Worm (Caenorhabditis elegans): ENCODE results near the gene gst-27.
"Not testable (repeated sequence)": the region's sequence is repeated elsewhere in the genome, so short reads cannot be mapped to it uniquely, and the experiment has no call there.

gst-27 gene

DNA sequence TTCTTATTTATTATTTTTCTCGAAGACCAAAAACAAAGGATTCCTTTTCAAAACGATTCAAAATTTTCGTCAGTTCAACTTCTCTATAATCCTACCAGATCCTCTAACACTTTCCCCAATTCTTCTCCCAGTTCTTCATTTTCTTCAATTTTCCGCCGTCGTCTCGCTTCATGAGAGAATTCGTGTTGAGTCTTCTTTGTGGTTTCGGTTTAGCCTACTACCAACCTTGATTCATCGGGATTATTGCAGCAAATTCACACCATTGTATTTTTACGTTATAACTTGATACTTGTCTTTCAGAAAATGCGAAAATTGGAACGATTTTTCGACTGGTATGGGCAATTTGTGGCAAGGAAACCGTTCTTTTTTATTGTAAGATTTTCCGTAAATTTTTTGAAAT lies 7.7 kb downstream of the gst-27 start, which contains the start of gene ptr-20:
TSS of gene ptr-20 (plus strand) at position 301 of the 400 bp plus-strand sequence.
- TF ChIP-seq lir-3 (tag; optimal IDR thresholded peaks at IDR 0.05; ENCODE audit: poor library complexity) = no peak
- no peak for TF ChIP-seq sup-37 (GFP tag; optimal IDR thresholded peaks at IDR 0.05)
- no peak for TF ChIP-seq swsn-7 (tag; optimal IDR thresholded peaks at IDR 0.05)
- no peak for TF ChIP-seq hlh-17 (GFP tag; optimal IDR thresholded peaks at IDR 0.05; ENCODE audit: borderline replicate concordance)
- no peak for TF ChIP-seq ceh-82 (tag; optimal IDR thresholded peaks at IDR 0.05)
- no peak for TF ChIP-seq elt-3 (tag; optimal IDR thresholded peaks at IDR 0.05)
- no peak for TF ChIP-seq C16A3.4 (tag; optimal IDR thresholded peaks at IDR 0.05)
- TF ChIP-seq nhr-47 (tag; optimal IDR thresholded peaks at IDR 0.05) = no peak
- TF ChIP-seq efl-1 (optimal IDR thresholded peaks at IDR 0.05) = no peak
- no peak for TF ChIP-seq efl-1 (GFP tag; optimal IDR thresholded peaks at IDR 0.05 in 1 of 2)
- TF ChIP-seq mab-9 (GFP tag; IDR thresholded peaks at IDR 0.05) = no peak

DNA sequence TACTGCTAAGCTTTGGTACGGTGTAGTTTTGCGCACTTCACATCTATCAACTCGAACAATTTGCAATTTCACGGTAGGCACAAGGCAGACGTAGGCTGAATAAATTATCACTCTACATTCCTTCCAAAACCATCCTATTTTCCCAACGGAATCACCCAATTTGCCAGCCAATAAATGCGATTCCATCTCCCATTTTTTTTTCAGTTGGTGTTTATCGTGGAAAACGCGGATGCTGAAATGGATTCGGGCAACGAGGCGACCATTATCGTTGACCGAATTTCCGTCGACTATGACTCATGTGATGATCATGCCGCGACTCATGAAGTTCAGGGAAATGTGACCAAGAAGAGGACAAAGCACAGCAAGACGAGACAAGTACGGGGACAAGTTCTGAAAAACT lies 17.1 kb downstream of the gst-27 start:
- no peak for TF ChIP-seq blmp-1 (tag; optimal IDR thresholded peaks at IDR 0.05)
- no peak for TF ChIP-seq vab-15 (tag; optimal IDR thresholded peaks at IDR 0.05)
- TF ChIP-seq hpl-2 (GFP tag; optimal IDR thresholded peaks at IDR 0.05) = no peak
- no peak for TF ChIP-seq jun-1 (tag; optimal IDR thresholded peaks at IDR 0.05)
- TF ChIP-seq pag-3 (tag; optimal IDR thresholded peaks at IDR 0.05; ENCODE audit: borderline replicate concordance, insufficient read depth) = no peak

DNA sequence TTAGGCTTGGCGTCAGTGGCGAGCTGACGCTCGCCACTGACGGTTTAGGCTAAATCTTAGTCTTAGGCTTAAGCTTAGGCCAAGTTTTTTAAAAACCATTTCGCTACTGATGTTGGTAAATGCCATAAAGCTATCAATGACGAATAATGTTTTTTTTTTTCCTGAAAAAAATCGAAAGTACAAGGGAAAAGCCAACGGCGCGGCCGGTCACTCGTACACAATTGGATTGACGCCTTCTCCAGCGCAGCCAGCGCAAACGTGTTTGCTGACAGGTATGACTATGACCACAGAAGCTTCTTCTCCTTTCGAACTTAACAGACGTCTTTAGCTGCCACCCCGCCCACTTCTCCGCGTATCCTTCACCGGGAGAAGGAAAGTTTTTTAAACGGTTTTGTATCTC lies 19.9 kb downstream of the gst-27 start, which contains the start of gene Y53F4B.27:
TSS of gene Y53F4B.27 (plus strand) at position 301 of the 400 bp plus-strand sequence.
- no peak for TF ChIP-seq pag-3 (tag; optimal IDR thresholded peaks at IDR 0.05; ENCODE audit: borderline replicate concordance, insufficient read depth)
- TF ChIP-seq nhr-77 (tag; optimal IDR thresholded peaks at IDR 0.05) = no peak
- TF ChIP-seq blmp-1 (tag; optimal IDR thresholded peaks at IDR 0.05) = peak; percentile 63
- TF ChIP-seq C34B4.2 (tag; optimal IDR thresholded peaks at IDR 0.05) = no peak
- TF ChIP-seq pax-3 (tag; optimal IDR thresholded peaks at IDR 0.05) = no peak
- no peak for TF ChIP-seq unc-86 (tag; optimal IDR thresholded peaks at IDR 0.05)
- TF ChIP-seq nhr-12 (tag; optimal IDR thresholded peaks at IDR 0.05) = no peak
- no peak for TF ChIP-seq lin-15B (tag; optimal IDR thresholded peaks at IDR 0.05)

DNA sequence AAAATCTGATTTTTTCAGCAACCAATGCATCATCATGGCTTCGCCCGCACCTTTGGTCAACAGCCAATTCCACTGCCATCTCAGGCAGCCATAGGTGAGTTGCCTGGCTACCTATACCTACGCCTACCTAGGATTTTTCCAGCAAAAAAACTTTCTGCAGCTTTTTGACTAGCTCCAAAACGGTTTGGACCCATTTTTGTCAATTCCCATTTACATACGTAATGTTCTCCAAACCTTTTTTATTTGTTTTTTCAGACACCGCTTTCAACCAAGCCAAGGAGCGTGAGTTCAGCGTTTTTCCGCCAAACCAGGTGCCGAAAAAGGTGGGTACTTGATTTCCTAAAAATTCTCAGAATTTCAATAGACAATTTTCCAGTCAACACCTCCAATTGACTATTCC lies 21.8 kb downstream of the gst-27 start:
- TF ChIP-seq efl-1 (optimal IDR thresholded peaks at IDR 0.05) (no peak), efl-1 (GFP tag; optimal IDR thresholded peaks at IDR 0.05 in 1 of 2) (peak in 1 of 2 experiments; percentile 90), ceh-82 (tag; optimal IDR thresholded peaks at IDR 0.05) (no peak), nhr-19 (GFP tag; conservative IDR thresholded peaks at IDR 0.05) (no peak), nhr-84 (tag; optimal IDR thresholded peaks at IDR 0.05) (no peak)

DNA sequence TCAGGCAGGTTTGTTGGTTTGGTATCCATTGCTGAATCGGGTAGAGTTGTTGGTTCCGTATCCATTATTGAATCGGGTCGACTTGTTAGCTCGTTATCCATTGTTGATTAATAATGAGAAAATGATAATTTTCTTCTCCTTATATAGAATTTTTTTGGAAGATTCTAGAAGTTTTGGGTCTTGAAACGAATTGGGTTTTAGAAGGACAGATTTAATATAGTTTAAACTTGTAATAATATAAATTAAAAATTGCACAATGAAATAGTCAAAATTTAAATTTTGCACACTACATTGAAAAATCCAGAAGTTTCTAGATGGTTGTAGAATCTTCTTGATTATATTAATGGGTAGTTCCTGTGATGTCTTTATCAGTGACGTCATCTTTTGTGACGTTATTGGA lies 24.6 kb downstream of the gst-27 start, which contains the start of gene Y53F4B.26:
TSS of gene Y53F4B.26 (minus strand) at position 101 of the 400 bp plus-strand sequence.
- TF ChIP-seq sup-37 (GFP tag; optimal IDR thresholded peaks at IDR 0.05); pax-3 (tag; optimal IDR thresholded peaks at IDR 0.05); lin-35 (GFP tag; optimal IDR thresholded peaks at IDR 0.05): not testable (repeated sequence)

DNA sequence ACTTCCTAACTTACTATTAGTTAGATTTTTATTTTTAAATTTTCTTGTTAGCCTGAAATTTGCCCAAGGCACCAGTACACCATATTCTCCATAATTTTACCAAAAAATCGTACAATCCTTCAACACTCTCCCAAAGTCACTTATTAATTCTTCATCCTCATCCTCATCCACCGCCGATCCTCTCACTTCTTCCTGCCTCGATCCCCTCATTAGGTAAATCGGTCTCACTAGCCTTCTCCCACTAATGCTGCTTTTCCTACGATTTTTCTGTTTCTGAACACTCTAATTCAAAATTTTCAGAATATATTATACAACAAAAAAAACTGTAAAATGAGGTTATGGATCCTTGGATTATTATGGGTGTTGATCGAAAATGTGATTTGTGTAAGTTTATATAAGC lies 29.6 kb downstream of the gst-27 start, which contains the start of gene Y53F4B.25:
TSS of gene Y53F4B.25 (plus strand) at position 301 of the 400 bp plus-strand sequence.
- TF ChIP-seq mdl-1 (tag; optimal IDR thresholded peaks at IDR 0.05) = no peak
- no peak for TF ChIP-seq C16A3.4 (tag; optimal IDR thresholded peaks at IDR 0.05)
- TF ChIP-seq pqm-1 (tag; optimal IDR thresholded peaks at IDR 0.05) = no peak
- no peak for TF ChIP-seq fkh-10 (GFP tag; optimal IDR thresholded peaks at IDR 0.05)
- no peak for TF ChIP-seq unc-98 (GFP tag; IDR thresholded peaks at IDR 0.05)
- TF ChIP-seq isw-1 (GFP tag; IDR thresholded peaks at IDR 0.05) = no peak
- TF ChIP-seq aly-2 (tag; optimal IDR thresholded peaks at IDR 0.05) = no peak
- no peak for TF ChIP-seq hpl-2 (GFP tag; optimal IDR thresholded peaks at IDR 0.05)
- no peak for TF ChIP-seq jun-1 (tag; optimal IDR thresholded peaks at IDR 0.05)
- TF ChIP-seq nhr-84 (tag; optimal IDR thresholded peaks at IDR 0.05) = no peak
- no peak for TF ChIP-seq nhr-11 (tag; optimal IDR thresholded peaks at IDR 0.05)
- no peak for TF ChIP-seq ztf-4 (tag; optimal IDR thresholded peaks at IDR 0.05)
- TF ChIP-seq ceh-82 (tag; optimal IDR thresholded peaks at IDR 0.05) = no peak
- TF ChIP-seq lsy-2 (tag; optimal IDR thresholded peaks at IDR 0.05) = no peak
- no peak for TF ChIP-seq ets-5 (GFP tag; IDR thresholded peaks at IDR 0.05)
- TF ChIP-seq mef-2 (tag; optimal IDR thresholded peaks at IDR 0.05) = no peak
- no peak for TF ChIP-seq unc-130 (tag; optimal IDR thresholded peaks at IDR 0.05)
- TF ChIP-seq fos-1 (tag; optimal IDR thresholded peaks at IDR 0.05) = no peak
- TF ChIP-seq skn-1 (tag; optimal IDR thresholded peaks at IDR 0.05) = no peak
